Worm (Caenorhabditis elegans) whole organism, L2 larva: ENCODE measurements around the gene R04B3.2.

Experiments used
- R02D3.7 ChIP-seq: fragments of 150-350 bp; optimal IDR thresholded peaks from 2 replicates; lab custom pipeline; 2014; ENCODE audit warnings: missing biosample characterization, missing genetic modification characterization
- aly-2 ChIP-seq: fragments of 150-350 bp; optimal IDR thresholded peaks from 2 replicates; lab custom pipeline; 2014; ENCODE audit warnings: missing biosample characterization, missing genetic modification characterization
- ama-1 ChIP-seq: fragments of 150-350 bp; optimal IDR thresholded peaks from 2 replicates; lab custom pipeline; 2018; ENCODE audit warnings: inconsistent platforms
- fos-1 ChIP-seq: fragments of 150-350 bp; optimal IDR thresholded peaks from 2 replicates; lab custom pipeline; 2014; ENCODE audit warnings: missing biosample characterization, missing genetic modification characterization
- mbf-1 ChIP-seq: sonication (generic microtip); optimal IDR thresholded peaks from 2 replicates; lab custom pipeline; 2017; ENCODE audit warnings: missing biosample characterization, missing genetic modification characterization
- mdl-1 ChIP-seq, 2 experiments: fragments of 150-350 bp in 1 of 2; sonication (generic microtip) in 1 of 2; optimal IDR thresholded peaks; 2 replicates each; lab custom pipeline; 2017; ENCODE audit warnings: missing biosample characterization in 2 of 2, missing genetic modification characterization in 2 of 2
- nhr-12 ChIP-seq: fragments of 150-350 bp; optimal IDR thresholded peaks from 2 replicates; lab custom pipeline; 2014; ENCODE audit warnings: missing biosample characterization, missing genetic modification characterization

DNA sequence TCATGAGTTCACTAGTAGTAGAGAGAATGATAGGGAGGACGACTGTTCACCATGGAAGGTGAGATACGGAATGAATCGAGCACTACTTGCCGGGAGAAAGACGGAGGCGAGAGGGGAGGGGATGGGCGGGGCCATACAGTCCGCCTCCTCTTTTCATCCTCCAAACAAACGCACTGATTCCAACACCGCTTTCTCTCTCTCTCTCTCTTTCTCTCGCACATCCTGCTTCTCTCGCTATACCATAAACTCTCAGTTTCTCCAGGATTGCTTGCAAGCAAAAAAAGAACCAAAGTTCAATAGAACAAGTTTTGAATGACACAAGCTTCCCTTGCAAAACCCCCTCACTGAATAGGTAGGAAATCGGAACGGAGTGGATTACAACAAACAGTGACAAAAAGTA lies 38.2 kb downstream of the R04B3.2 start:
- TF ChIP-seq ama-1 (lab: Kevin White, UChicago) (no peak), mbf-1 (tag; lab: Kevin White, UChicago) (no peak), mdl-1 (tag; optimal IDR thresholded peaks at IDR 0.05; lab: Kevin White, UChicago) (no peak), R02D3.7 (tag; lab: Kevin White, UChicago) (no peak), nhr-12 (tag; lab: Kevin White, UChicago) (no peak), aly-2 (tag; lab: Kevin White, UChicago) (no peak), fos-1 (no peak)
